Worm (Caenorhabditis elegans): ENCODE data around the gene frpr-6.

Gene frpr-6

ce11 chrV:9079965-9080432, 21.0 kb downstream of the frpr-6 start:
- no peak for TF ChIP-seq unc-62 (GFP tag; optimal IDR thresholded peaks at IDR 0.05)

ce11 chrV:9078815-9079525, 22.0 kb downstream of the frpr-6 start:
- no peak for TF ChIP-seq unc-62 (GFP tag; optimal IDR thresholded peaks at IDR 0.05)

- TF ChIP-seq unc-62 (GFP tag; optimal IDR thresholded peaks at IDR 0.05) = no peak
Measured at ce11 chrV:9078067-9078581, 22.8 kb downstream of the frpr-6 start.

ce11 chrV:9076273-9076672, 24.7 kb downstream of the frpr-6 start, which contains the start of gene T27E4.7:
Gene T27E4.7, minus strand, starts transcription at chrV:9076322.
- TF ChIP-seq unc-62 (GFP tag; optimal IDR thresholded peaks at IDR 0.05) = no peak

- no peak for TF ChIP-seq unc-62 (GFP tag; optimal IDR thresholded peaks at IDR 0.05)
Measured at ce11 chrV:9075827-9076226, 25.1 kb downstream of the frpr-6 start.

ce11 chrV:9074360-9074834, 26.6 kb downstream of the frpr-6 start:
- TF ChIP-seq unc-62 (GFP tag; optimal IDR thresholded peaks at IDR 0.05) = no peak

ce11 chrV:9073322-9074038, 27.5 kb downstream of the frpr-6 start, which contains the start of gene oac-50:
Gene oac-50, minus strand, starts transcription at chrV:9073540.
- no peak for TF ChIP-seq unc-62 (GFP tag; optimal IDR thresholded peaks at IDR 0.05)

- TF ChIP-seq unc-62 (GFP tag; optimal IDR thresholded peaks at IDR 0.05) = no peak
Measured at ce11 chrV:9069680-9070079, 31.3 kb downstream of the frpr-6 start, which contains the start of gene T27E4.5. Gene T27E4.5, minus strand, starts transcription at chrV:9069780.

ce11 chrV:9067678-9068077, 33.3 kb downstream of the frpr-6 start, which contains the start of gene fip-2:
Gene fip-2, plus strand, starts transcription at chrV:9067978.
- TF ChIP-seq unc-62 (GFP tag; optimal IDR thresholded peaks at IDR 0.05) = no peak

- no peak for TF ChIP-seq unc-62 (GFP tag; optimal IDR thresholded peaks at IDR 0.05)
Measured at ce11 chrV:9065915-9066314, 35.0 kb downstream of the frpr-6 start.

- TF ChIP-seq unc-62 (GFP tag; optimal IDR thresholded peaks at IDR 0.05) = no peak
Measured at ce11 chrV:9065001-9065400, 36.0 kb downstream of the frpr-6 start.

ce11 chrV:9063134-9063533, 37.8 kb downstream of the frpr-6 start:
- no peak for TF ChIP-seq unc-62 (GFP tag; optimal IDR thresholded peaks at IDR 0.05)

- TF ChIP-seq unc-62 (GFP tag; optimal IDR thresholded peaks at IDR 0.05) = no peak
Measured at ce11 chrV:9062341-9062740, 38.6 kb downstream of the frpr-6 start, which contains the start of gene C25E10.12. Gene C25E10.12, minus strand, starts transcription at chrV:9062441.

ce11 chrV:9059468-9059867, 41.5 kb downstream of the frpr-6 start, which contains the start of the genes C25E10.16 and C25E10.13:
Gene C25E10.16, minus strand, starts transcription at chrV:9059568.
Gene C25E10.13, plus strand, starts transcription at chrV:9059723.
- TF ChIP-seq unc-62 (GFP tag; optimal IDR thresholded peaks at IDR 0.05) = no peak

ce11 chrV:9058627-9059026, 42.3 kb downstream of the frpr-6 start, which contains the start of gene C25E10.11:
Gene C25E10.11, minus strand, starts transcription at chrV:9058727.
- TF ChIP-seq unc-62 (GFP tag; optimal IDR thresholded peaks at IDR 0.05) = no peak

- no peak for TF ChIP-seq unc-62 (GFP tag; optimal IDR thresholded peaks at IDR 0.05)
Measured at ce11 chrV:9056253-9056652, 44.7 kb downstream of the frpr-6 start, which contains the start of gene C25E10.10. Gene C25E10.10, minus strand, starts transcription at chrV:9056353.

Measured in whole organism, dauer.